Fruit fly (Drosophila melanogaster): ENCODE results near the gene RpS10b.

RpS10b gene

DNA sequence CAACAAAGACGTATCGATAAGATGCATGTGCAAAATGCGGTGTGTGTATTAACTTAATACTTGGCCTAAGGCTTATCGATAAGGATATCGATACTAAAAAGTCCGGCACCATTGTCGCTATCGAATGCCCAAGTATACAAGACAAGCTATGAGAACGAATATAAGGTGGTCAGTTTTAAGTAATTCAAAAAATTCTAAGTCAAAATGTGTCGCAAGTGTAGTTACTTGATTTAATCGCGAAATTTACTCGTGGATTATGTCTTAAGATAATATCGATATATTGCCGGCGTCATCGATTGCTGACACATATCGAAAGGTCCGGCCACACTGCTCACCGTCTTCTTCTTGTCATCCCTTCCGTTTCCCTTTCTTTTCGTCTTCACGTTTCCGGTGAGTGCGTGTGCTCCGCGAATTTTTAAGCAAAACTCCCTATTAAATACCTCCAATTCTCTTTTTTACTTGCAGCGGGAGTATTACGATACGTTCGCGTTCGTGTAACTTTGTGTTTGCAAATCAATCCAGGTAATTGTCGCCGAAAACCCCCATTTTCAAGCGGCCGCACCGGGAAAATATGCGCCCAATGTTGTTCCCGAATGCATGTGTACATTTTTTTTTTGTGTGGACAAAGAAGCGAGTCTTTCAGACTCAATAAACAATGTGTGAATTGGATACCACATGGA, at the start of gene RpS10b (continued):
- TF ChIP-seq CG7368 (GFP tag; optimal IDR thresholded peaks at IDR 0.05): peak; percentile 86
- TF ChIP-seq salr (GFP tag; optimal IDR thresholded peaks at IDR 0.05): peak; percentile 38 to 81
- peak; percentile 90 for TF ChIP-seq CG3919 (GFP tag; optimal IDR thresholded peaks at IDR 0.05)
- TF ChIP-seq CG6276 (GFP tag; optimal IDR thresholded peaks at IDR 0.05): peak; percentile 39
- TF ChIP-seq CG6792 (GFP tag; optimal IDR thresholded peaks at IDR 0.05): peak; percentile 81
- no peak for TF ChIP-seq Eip93F (GFP tag; optimal IDR thresholded peaks at IDR 0.05)
- peak; percentile 57 for TF ChIP-seq CG11902 (GFP tag; optimal IDR thresholded peaks at IDR 0.05)
- peak; percentile 87 for TF ChIP-seq CG34406 (GFP tag; optimal IDR thresholded peaks at IDR 0.05)
- peak; percentile 50 for TF ChIP-seq Ets21C (GFP tag; optimal IDR thresholded peaks at IDR 0.05)

DNA sequence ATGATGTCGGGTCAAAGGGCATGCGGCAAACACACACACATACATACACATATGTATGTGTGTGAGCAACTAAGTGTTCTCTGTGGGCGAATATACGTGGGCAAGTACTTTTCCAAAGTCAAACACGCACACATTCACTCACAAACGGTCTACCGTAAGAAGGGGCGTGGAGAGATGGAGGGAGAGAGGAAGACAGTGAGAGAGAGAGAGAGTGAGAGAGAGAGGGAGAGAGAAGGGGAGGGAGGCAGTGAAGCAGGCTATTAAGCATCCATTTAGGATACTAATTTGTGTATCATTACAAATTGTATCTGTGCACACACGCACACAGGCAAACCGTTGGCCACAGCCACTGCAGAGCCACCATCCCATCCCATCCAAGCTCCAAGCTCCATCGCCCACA, 49.4 kb upstream of the RpS10b start:
- TF ChIP-seq svp (GFP tag) (no peak), CG11762 (GFP tag; optimal IDR thresholded peaks at IDR 0.05; ENCODE audit: insufficient read depth) (no peak)

DNA sequence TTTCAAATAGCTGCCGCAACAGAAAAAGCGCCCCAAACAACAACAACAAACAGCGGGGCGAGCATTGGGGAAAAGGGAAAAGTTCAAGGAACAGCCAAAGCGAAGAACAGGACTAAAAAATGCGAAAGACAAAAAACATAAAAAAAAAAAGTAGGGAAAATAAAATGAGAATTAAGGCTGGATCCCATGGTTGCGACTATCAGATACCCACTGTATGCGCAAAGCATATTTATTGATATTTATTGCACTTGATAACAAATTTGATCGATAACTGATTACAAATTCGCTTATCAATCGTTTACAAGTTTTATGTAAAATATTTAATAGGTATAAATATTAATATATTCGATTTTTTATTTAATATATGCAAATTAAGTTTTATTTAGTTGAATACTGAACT, 48.3 kb upstream of the RpS10b start:
- TF ChIP-seq Sox15 (GFP tag; optimal IDR thresholded peaks at IDR 0.05) (no peak), CG10631 (GFP tag; optimal IDR thresholded peaks at IDR 0.05) (no peak), Eip75B (GFP tag; optimal IDR thresholded peaks at IDR 0.05) (no peak), Hr39 (GFP tag; optimal IDR thresholded peaks at IDR 0.05) (no peak), Smox (GFP tag; optimal IDR thresholded peaks at IDR 0.05) (no peak), CG1621 (tag; optimal IDR thresholded peaks at IDR 0.05) (no peak), Eip93F (GFP tag; optimal IDR thresholded peaks at IDR 0.05) (no peak), CG9139 (GFP tag; optimal IDR thresholded peaks at IDR 0.05) (no peak), spab (GFP tag; optimal IDR thresholded peaks at IDR 0.05) (no peak), fd85E (GFP tag; optimal IDR thresholded peaks at IDR 0.05) (no peak)

DNA sequence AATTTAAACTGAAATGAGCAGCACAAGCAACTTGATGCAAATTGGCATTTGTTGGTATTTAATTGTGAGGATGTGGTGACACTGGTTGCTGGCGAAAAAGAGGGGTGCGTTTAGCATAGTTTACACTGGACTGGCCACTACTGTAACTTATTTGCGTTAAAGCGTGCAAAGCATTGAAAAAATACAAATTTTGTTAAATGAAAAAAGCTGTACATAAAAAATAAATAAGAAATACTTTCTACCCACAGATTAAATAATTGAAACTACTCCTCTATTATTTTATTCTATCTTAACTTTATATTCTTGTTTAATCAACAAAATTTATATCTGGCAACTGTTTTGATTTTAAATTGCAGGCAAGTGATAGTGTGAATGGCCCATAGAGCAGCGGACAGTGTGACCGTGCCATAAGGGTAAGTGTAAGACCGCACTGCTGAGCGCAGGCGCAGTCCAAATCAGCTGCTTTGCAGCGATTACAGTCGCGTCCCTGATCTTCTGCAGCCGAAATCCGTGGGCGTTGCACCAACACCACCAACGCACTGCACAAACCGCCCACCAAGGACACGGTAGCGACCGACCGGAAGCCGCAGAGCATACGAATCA, 32.0 kb upstream of the RpS10b start, which contains the start of the genes Grip84 and car:
Grip84 (minus strand) TSS at position 51 of the 603 bp plus-strand sequence.
car (plus strand) TSS at position 306 of the 603 bp plus-strand sequence.
- TF ChIP-seq salr (GFP tag; optimal IDR thresholded peaks at IDR 0.05): no peak
- TF ChIP-seq Hr39 (GFP tag; optimal IDR thresholded peaks at IDR 0.05): peak; percentile 53
- no peak for TF ChIP-seq CG10631 (GFP tag; optimal IDR thresholded peaks at IDR 0.05)
- TF ChIP-seq eg (GFP tag; IDR thresholded peaks at IDR 0.05): peak; percentile 66
- no peak for TF ChIP-seq CG32006 (GFP tag; optimal IDR thresholded peaks at IDR 0.05)
- TF ChIP-seq ss (GFP tag; optimal IDR thresholded peaks at IDR 0.05): no peak
- no peak for TF ChIP-seq CG6808 (GFP tag; optimal IDR thresholded peaks at IDR 0.05)
- TF ChIP-seq CG3919 (GFP tag; optimal IDR thresholded peaks at IDR 0.05): no peak
- TF ChIP-seq dac (GFP tag; optimal IDR thresholded peaks at IDR 0.05): peak; percentile 41
- TF ChIP-seq Hr4 (GFP tag; optimal IDR thresholded peaks at IDR 0.05): peak; percentile 69
- TF ChIP-seq fd59A (GFP tag; optimal IDR thresholded peaks at IDR 0.05): peak; percentile 31
- 0 out of 3 replicates have a peak, but pooled peaks have one; percentile 48 for TF ChIP-seq CG6163 (GFP tag; IDR thresholded peaks at IDR 0.05)
- no peak for TF ChIP-seq CG8632 (GFP tag; optimal IDR thresholded peaks at IDR 0.05)
- TF ChIP-seq spab (GFP tag; optimal IDR thresholded peaks at IDR 0.05): no peak
- TF ChIP-seq CG6854 (GFP tag; optimal IDR thresholded peaks at IDR 0.05): no peak
- no peak for TF ChIP-seq Eip93F (GFP tag; optimal IDR thresholded peaks at IDR 0.05)
- no peak for TF ChIP-seq topi (GFP tag; optimal IDR thresholded peaks at IDR 0.05)
- TF ChIP-seq CG1621 (tag; optimal IDR thresholded peaks at IDR 0.05): no peak
- TF ChIP-seq CG6792 (GFP tag; optimal IDR thresholded peaks at IDR 0.05): no peak
- no peak for TF ChIP-seq CG8119 (GFP tag; IDR thresholded peaks at IDR 0.05)
- peak; percentile 56; the same call in 1 of the 2 replicates for TF ChIP-seq CG11294 (GFP tag; IDR thresholded peaks at IDR 0.05)
- TF ChIP-seq Ets21C (GFP tag; optimal IDR thresholded peaks at IDR 0.05): peak; percentile 43
- TF ChIP-seq CG6276 (GFP tag; optimal IDR thresholded peaks at IDR 0.05): no peak
- TF ChIP-seq pdm3 (GFP tag; optimal IDR thresholded peaks at IDR 0.05): no peak
- TF ChIP-seq CG34406 (GFP tag; optimal IDR thresholded peaks at IDR 0.05): peak; percentile 27
- no peak for TF ChIP-seq CG7368 (GFP tag; optimal IDR thresholded peaks at IDR 0.05)
- TF ChIP-seq Sox15 (GFP tag; optimal IDR thresholded peaks at IDR 0.05): peak; percentile 66
- TF ChIP-seq CG10669 (GFP tag; optimal IDR thresholded peaks at IDR 0.05): no peak
- no peak for TF ChIP-seq Lpt (GFP tag; optimal IDR thresholded peaks at IDR 0.05)
- TF ChIP-seq CG3032 (tag; optimal IDR thresholded peaks at IDR 0.05): peak; percentile 73
- TF ChIP-seq CG15336 (GFP tag; IDR thresholded peaks at IDR 0.05): no peak; the same call in 1 of the 2 replicates
- TF ChIP-seq CG11902 (GFP tag; optimal IDR thresholded peaks at IDR 0.05): peak; percentile 28
- TF ChIP-seq Blimp-1 (GFP tag; optimal IDR thresholded peaks at IDR 0.05): no peak
- TF ChIP-seq Ets96B (tag; optimal IDR thresholded peaks at IDR 0.05): peak; percentile 51
- TF ChIP-seq Sox14 (GFP tag; optimal IDR thresholded peaks at IDR 0.05): no peak
